Fruit fly (Drosophila melanogaster): ENCODE measurements around the gene CG32816.

DNA sequence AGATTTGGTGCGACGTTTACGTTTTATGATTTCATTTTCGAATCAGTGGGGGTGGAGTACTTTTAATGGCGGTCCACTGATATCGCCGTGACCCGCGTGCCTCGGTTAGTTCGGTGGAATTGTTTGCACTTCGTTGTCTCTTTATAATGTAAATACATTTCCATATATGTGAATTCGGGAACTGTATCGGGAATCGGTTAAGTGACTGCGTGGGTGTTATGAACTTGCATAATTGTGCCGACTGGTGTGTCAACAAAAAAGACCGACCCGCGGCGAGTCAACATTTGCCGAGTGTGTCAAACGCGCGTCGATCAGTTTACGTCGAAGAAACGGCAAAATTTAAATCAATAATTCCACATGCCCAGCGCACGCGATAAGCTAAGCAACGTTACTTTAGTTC is 47.2 kb downstream of the CG32816 start:
- TF ChIP-seq CG14655 (GFP tag; optimal IDR thresholded peaks at IDR 0.05): no peak
- TF ChIP-seq fd96Ca (GFP tag; IDR thresholded peaks at IDR 0.05): no peak

Measured in whole organism, pupa.